Worm (Caenorhabditis elegans) whole organism, L2 larva: ENCODE measurements around the gene sgk-1.

ENCODE experiments used
- ZK546.5 ChIP-seq: sonication (generic microtip); optimal IDR thresholded peaks from 2 replicates; lab custom pipeline; 2017; ENCODE audit warnings: missing biosample characterization, missing genetic modification characterization
- ceh-16 ChIP-seq: fragments of 150-350 bp; optimal IDR thresholded peaks from 2 replicates; lab custom pipeline; 2014; ENCODE audit warnings: missing biosample characterization, missing genetic modification characterization
- lsy-2 ChIP-seq, 2 experiments: fragments of 150-350 bp in 1 of 2; sonication (generic microtip) in 1 of 2; optimal IDR thresholded peaks; 2 replicates each; lab custom pipeline; 2014 to 2017; ENCODE audit warnings: missing biosample characterization in 2 of 2, missing genetic modification characterization in 2 of 2
- mab-5 ChIP-seq: fragments of 150-350 bp; optimal IDR thresholded peaks from 2 replicates; lab custom pipeline; 2014; ENCODE audit warnings: missing biosample characterization, missing genetic modification characterization
- mdl-1 ChIP-seq, 2 experiments: fragments of 150-350 bp in 1 of 2; sonication (generic microtip) in 1 of 2; optimal IDR thresholded peaks; 2 replicates each; lab custom pipeline; 2017; ENCODE audit warnings: missing biosample characterization in 2 of 2, missing genetic modification characterization in 2 of 2
- unc-39 ChIP-seq: fragments of 150-350 bp; optimal IDR thresholded peaks from 2 replicates; lab custom pipeline; 2014; ENCODE audit warnings: missing biosample characterization, missing genetic modification characterization
- ztf-11 ChIP-seq: sonication (generic microtip); optimal IDR thresholded peaks from 2 replicates; lab custom pipeline; 2017; ENCODE audit warnings: missing biosample characterization, missing genetic modification characterization

ce11 chrX:16228622-16229021 lies 33.3 kb downstream of the sgk-1 start, which contains the start of gene F23A7.5:
- TF ChIP-seq ZK546.5 (tag; lab: Kevin White, UChicago) (no peak), lsy-2 (tag; optimal IDR thresholded peaks at IDR 0.05; lab: Kevin White, UChicago) (no peak), mab-5 (no peak), ztf-11 (no peak), mdl-1 (tag; optimal IDR thresholded peaks at IDR 0.05; lab: Kevin White, UChicago) (no peak), unc-39 (tag; lab: Kevin White, UChicago) (no peak), ceh-16 (tag; lab: Kevin White, UChicago) (no peak)
